Worm (Caenorhabditis elegans): ENCODE data around the gene F17E5.2.

- TF ChIP-seq nhr-6 (tag; optimal IDR thresholded peaks at IDR 0.05) (no peak), fos-1 (tag; optimal IDR thresholded peaks at IDR 0.05) (peak; percentile 24), ama-1 (optimal IDR thresholded peaks at IDR 0.05) (no peak), sma-3 (GFP tag; optimal IDR thresholded peaks at IDR 0.05) (no peak), ztf-4 (tag; optimal IDR thresholded peaks at IDR 0.05) (no peak), aly-2 (tag; optimal IDR thresholded peaks at IDR 0.05) (no peak), unc-55 (GFP tag; optimal IDR thresholded peaks at IDR 0.05) (peak; percentile 56), nhr-11 (tag; optimal IDR thresholded peaks at IDR 0.05) (no peak), nhr-23 (tag; optimal IDR thresholded peaks at IDR 0.05) (no peak)
Observed at ce11 chrX:12367498-12367897, 26.6 kb upstream of the F17E5.2 start.
